Worm (Caenorhabditis elegans): Measurements from ENCODE around the gene lin-29.

ce11 chrII:11925203-11925602, 9.9 kb downstream of the lin-29 start:
- TF ChIP-seq ama-1 (optimal IDR thresholded peaks at IDR 0.05): no peak
- TF ChIP-seq ama-1 (GFP tag; optimal IDR thresholded peaks at IDR 0.05): no peak
- TF ChIP-seq F10E7.11 (tag; optimal IDR thresholded peaks at IDR 0.05): no peak

Measured in whole organism, young adult.